Fruit fly (Drosophila melanogaster) whole organism, embryonic: ENCODE results near the gene CG11679.
A peak's percentile ranks its signal among the peaks of the same experiment; 100 is the strongest.

Experiments used
- Asciz ChIP-seq: fragments of 200-800 bp; sonication (Bioruptor generic); optimal IDR thresholded peaks from 2 replicates; lab custom pipeline; 2017; ENCODE audit warnings: missing biosample characterization, mild to moderate bottlenecking, missing genetic modification characterization, missing genetic modification reagents
- Bgb ChIP-seq: fragments of 200-800 bp; sonication (Bioruptor generic); IDR thresholded peaks from 2 replicates; pipeline ENCODE4 v1.3.6; 2022; ENCODE audit warnings: missing biosample characterization, missing genetic modification characterization; ENCODE audit not compliant: partially characterized antibody
- CG12942 ChIP-seq: fragments of 200-800 bp; sonication (Bioruptor generic); optimal IDR thresholded peaks from 3 replicates; lab custom pipeline; 2016; ENCODE audit warnings: missing biosample characterization, missing genetic modification characterization
- CG14441 ChIP-seq: fragments of 200-800 bp; sonication (Bioruptor generic); IDR thresholded peaks from 2 replicates; pipeline ENCODE4 v1.3.6; 2022; ENCODE audit warnings: missing biosample characterization, missing genetic modification characterization
- CG15269 ChIP-seq: fragments of 200-800 bp; sonication (Bioruptor generic); optimal IDR thresholded peaks from 2 replicates; lab custom pipeline; 2018; ENCODE audit warnings: missing biosample characterization, mild to moderate bottlenecking, missing genetic modification characterization, moderate library complexity
- CG16813 ChIP-seq: fragments of 200-800 bp; sonication (Bioruptor generic); IDR thresholded peaks from 3 replicates; pipeline ENCODE4 v1.3.6; 2022; ENCODE audit warnings: missing biosample characterization, missing genetic modification characterization; ENCODE audit not compliant: partially characterized antibody
- CG17361 ChIP-seq: fragments of 200-800 bp; sonication (Bioruptor generic); IDR thresholded peaks from 3 replicates; pipeline ENCODE4 v1.3.6; 2022; ENCODE audit warnings: missing biosample characterization, missing genetic modification characterization
- CG17912 ChIP-seq: fragments of 200-800 bp; sonication (Bioruptor generic); optimal IDR thresholded peaks from 2 replicates; lab custom pipeline; 2018; ENCODE audit warnings: missing biosample characterization, mild to moderate bottlenecking, missing genetic modification characterization
- CG18011 ChIP-seq: fragments of 200-800 bp; sonication (Bioruptor generic); optimal IDR thresholded peaks from 2 replicates; lab custom pipeline; 2017; ENCODE audit warnings: missing biosample characterization, missing genetic modification characterization, mild to moderate bottlenecking, moderate library complexity, missing genotype
- CG18262 ChIP-seq: fragments of 200-800 bp; optimal IDR thresholded peaks from 3 replicates; lab custom pipeline; 2019; ENCODE audit warnings: missing biosample characterization, mild to moderate bottlenecking, missing genetic modification characterization, moderate library complexity
- CG18619 ChIP-seq: fragments of 200-800 bp; sonication (Bioruptor generic); optimal IDR thresholded peaks from 3 replicates; lab custom pipeline; 2017; ENCODE audit warnings: missing biosample characterization, mild to moderate bottlenecking, missing genetic modification characterization
- CG2120 ChIP-seq: fragments of 200-800 bp; sonication (Bioruptor generic); optimal IDR thresholded peaks from 3 replicates; lab custom pipeline; 2016; ENCODE audit warnings: missing biosample characterization, missing genetic modification characterization
- CG2678 ChIP-seq: fragments of 200-800 bp; sonication (Bioruptor generic); optimal IDR thresholded peaks from 3 replicates; lab custom pipeline; 2019; ENCODE audit warnings: missing biosample characterization, mild to moderate bottlenecking, missing genetic modification characterization, moderate library complexity
- CG2712 ChIP-seq: fragments of 200-800 bp; optimal IDR thresholded peaks from 3 replicates; lab custom pipeline; 2019; ENCODE audit warnings: missing biosample characterization, mild to moderate bottlenecking, missing genetic modification characterization, moderate library complexity
- CG6689 ChIP-seq: fragments of 200-800 bp; sonication (Bioruptor generic); IDR thresholded peaks from 2 replicates; pipeline ENCODE4 v1.3.6; 2022; ENCODE audit warnings: missing biosample characterization, missing genetic modification characterization
- CG7839 ChIP-seq: fragments of 200-800 bp; sonication (Bioruptor generic); optimal IDR thresholded peaks from 3 replicates; lab custom pipeline; 2018; ENCODE audit warnings: missing biosample characterization, mild to moderate bottlenecking, missing genetic modification characterization, moderate library complexity
- CG8944 ChIP-seq: fragments of 200-800 bp; sonication (Bioruptor generic); optimal IDR thresholded peaks from 3 replicates; lab custom pipeline; 2016; ENCODE audit warnings: missing biosample characterization, missing genetic modification characterization
- CG9215 ChIP-seq: fragments of 200-800 bp; sonication (Bioruptor generic); IDR thresholded peaks from 2 replicates; pipeline ENCODE4 v1.3.6; 2022; ENCODE audit warnings: missing biosample characterization, missing genetic modification characterization
- Ets65A ChIP-seq: fragments of 200-800 bp; sonication (Bioruptor generic); peaks from one replicate; lab custom pipeline; 2016; ENCODE audit warnings: missing biosample characterization, missing genetic modification characterization
- Fer1 ChIP-seq: fragments of 200-800 bp; sonication (Bioruptor generic); optimal IDR thresholded peaks from 2 replicates; lab custom pipeline; 2017; ENCODE audit warnings: missing biosample characterization, mild to moderate bottlenecking, missing genetic modification characterization
- Fer3 ChIP-seq: fragments of 200-800 bp; sonication (Bioruptor generic); optimal IDR thresholded peaks from 2 replicates; lab custom pipeline; 2018; ENCODE audit warnings: missing biosample characterization, mild to moderate bottlenecking, missing genetic modification characterization, moderate library complexity
- HmgD ChIP-seq: fragments of 200-800 bp; sonication (Bioruptor generic); optimal IDR thresholded peaks from 3 replicates; lab custom pipeline; 2016; ENCODE audit warnings: missing biosample characterization, missing genetic modification characterization
- HmgZ ChIP-seq: fragments of 200-800 bp; sonication (Bioruptor generic); optimal IDR thresholded peaks from 2 replicates; lab custom pipeline; 2018; ENCODE audit warnings: missing biosample characterization, mild to moderate bottlenecking, missing genetic modification characterization
- MESR4 ChIP-seq: fragments of 200-800 bp; sonication (Bioruptor generic); optimal IDR thresholded peaks from 2 replicates; lab custom pipeline; 2018; ENCODE audit warnings: missing biosample characterization, mild to moderate bottlenecking, missing genetic modification characterization, moderate library complexity
- Myb ChIP-seq: fragments of 200-800 bp; sonication (Bioruptor generic); optimal IDR thresholded peaks from 2 replicates; lab custom pipeline; 2016; ENCODE audit warnings: missing biosample characterization, missing genetic modification characterization
- NC2α ChIP-seq: fragments of 200-800 bp; sonication (Bioruptor generic); optimal IDR thresholded peaks from 2 replicates; lab custom pipeline; 2016; ENCODE audit warnings: missing biosample characterization, missing genetic modification characterization
- NfI ChIP-seq: fragments of 200-800 bp; sonication (Bioruptor generic); optimal IDR thresholded peaks from 3 replicates; lab custom pipeline; 2018; ENCODE audit warnings: missing biosample characterization, mild to moderate bottlenecking, missing genetic modification characterization, moderate library complexity
- Ptx1 ChIP-seq: fragments of 200-800 bp; sonication (Bioruptor generic); IDR thresholded peaks from 2 replicates; pipeline ENCODE4 v1.3.6; 2022; ENCODE audit warnings: missing biosample characterization, missing genetic modification characterization
- Trl ChIP-seq, 3 experiments: fragments of >200 bp in 2 of 3; fragments of 200-800 bp in 1 of 3; sonication (Bioruptor generic) in 1 of 3; optimal IDR thresholded peaks; 2 replicates in 1 of 3; 3 replicates in 2 of 3; lab custom pipeline; 2016 to 2017; ENCODE audit warnings: missing biosample characterization in 1 of 3, missing genetic modification characterization in 1 of 3
- danr ChIP-seq: fragments of 200-800 bp; sonication (Bioruptor generic); IDR thresholded peaks from 2 replicates; pipeline ENCODE4 v1.3.6; 2022; ENCODE audit warnings: missing biosample characterization, missing genetic modification characterization
- exex ChIP-seq: fragments of 200-800 bp; sonication (Bioruptor generic); optimal IDR thresholded peaks from 4 replicates; lab custom pipeline; 2018; ENCODE audit warnings: missing biosample characterization, mild to moderate bottlenecking, missing genetic modification characterization, moderate library complexity
- ftz-f1 ChIP-seq: fragments of 200-800 bp; sonication (Bioruptor generic); optimal IDR thresholded peaks from 2 replicates; lab custom pipeline; 2016; ENCODE audit warnings: missing biosample characterization, missing genetic modification characterization
- gce ChIP-seq: fragments of 200-800 bp; sonication (Bioruptor generic); IDR thresholded peaks from 3 replicates; pipeline ENCODE4 v1.3.6; 2022; ENCODE audit warnings: missing biosample characterization, missing genetic modification characterization
- gem ChIP-seq: fragments of 200-800 bp; sonication (Bioruptor generic); optimal IDR thresholded peaks from 2 replicates; lab custom pipeline; 2019; ENCODE audit warnings: missing biosample characterization, mild to moderate bottlenecking, missing genetic modification characterization, moderate library complexity
- inv ChIP-seq: fragments of 200-800 bp; sonication (Bioruptor generic); IDR thresholded peaks from 2 replicates; pipeline ENCODE4 v1.3.6; 2022; ENCODE audit warnings: missing biosample characterization, missing genetic modification characterization; ENCODE audit not compliant: partially characterized antibody
- lilli ChIP-seq: fragments of 200-800 bp; sonication (Bioruptor generic); optimal IDR thresholded peaks from 3 replicates; lab custom pipeline; 2016; ENCODE audit warnings: missing biosample characterization, missing genetic modification characterization
- nerfin-1 ChIP-seq: fragments of 200-800 bp; sonication (Bioruptor generic); optimal IDR thresholded peaks from 3 replicates; lab custom pipeline; 2019; ENCODE audit warnings: missing biosample characterization, mild to moderate bottlenecking, missing genetic modification characterization, moderate library complexity
- pho ChIP-seq: fragments of 200-800 bp; sonication (Bioruptor generic); optimal IDR thresholded peaks from 2 replicates; lab custom pipeline; 2016; ENCODE audit warnings: missing biosample characterization, missing genetic modification characterization
- phol ChIP-seq: fragments of 200-800 bp; sonication (Bioruptor generic); optimal IDR thresholded peaks from 3 replicates; lab custom pipeline; 2018; ENCODE audit warnings: missing biosample characterization, mild to moderate bottlenecking, missing genetic modification characterization, moderate library complexity
- prd ChIP-seq, 3 experiments: fragments of >200 bp in 2 of 3; fragments of 200-800 bp in 1 of 3; sonication (Bioruptor generic) in 1 of 3; optimal IDR thresholded peaks in 2 of 3; IDR thresholded peaks in 1 of 3; 2 replicates in 2 of 3; 3 replicates in 1 of 3; pipeline versions ENCODE4 v1.3.6 to Lab custom; 2017 to 2022; ENCODE audit warnings: missing biosample characterization in 1 of 3, missing genetic modification characterization in 1 of 3
- row ChIP-seq: fragments of 200-800 bp; sonication (Bioruptor generic); IDR thresholded peaks from 3 replicates; pipeline ENCODE4 v1.3.6; 2022; ENCODE audit warnings: missing biosample characterization, missing genetic modification characterization
- scrt ChIP-seq: fragments of 200-800 bp; sonication (Bioruptor generic); optimal IDR thresholded peaks from 2 replicates; lab custom pipeline; 2018; ENCODE audit warnings: missing biosample characterization, mild to moderate bottlenecking, missing genetic modification characterization, moderate library complexity
- ssp ChIP-seq: fragments of 200-800 bp; sonication (Bioruptor generic); IDR thresholded peaks from 2 replicates; pipeline ENCODE4 v1.3.6; 2022; ENCODE audit warnings: missing biosample characterization, missing genetic modification characterization
- tin ChIP-seq: fragments of 200-800 bp; sonication (Bioruptor generic); optimal IDR thresholded peaks from 3 replicates; lab custom pipeline; 2016; ENCODE audit warnings: missing biosample characterization, missing genetic modification characterization
- vnd ChIP-seq: fragments of 200-800 bp; sonication (Bioruptor generic); IDR thresholded peaks from 3 replicates; pipeline ENCODE4 v1.3.6; 2022; ENCODE audit warnings: missing biosample characterization, missing genetic modification characterization; ENCODE audit not compliant: partially characterized antibody
- zen2 ChIP-seq: fragments of 200-800 bp; sonication (Bioruptor generic); IDR thresholded peaks from 3 replicates; pipeline ENCODE4 v1.3.6; 2022; ENCODE audit warnings: missing biosample characterization, missing genetic modification characterization; ENCODE audit not compliant: partially characterized antibody
- zfh2 ChIP-seq: fragments of 200-800 bp; sonication (Bioruptor generic); optimal IDR thresholded peaks from 2 replicates; lab custom pipeline; 2016; ENCODE audit warnings: missing biosample characterization, missing genetic modification characterization

The CG11679 gene

DNA sequence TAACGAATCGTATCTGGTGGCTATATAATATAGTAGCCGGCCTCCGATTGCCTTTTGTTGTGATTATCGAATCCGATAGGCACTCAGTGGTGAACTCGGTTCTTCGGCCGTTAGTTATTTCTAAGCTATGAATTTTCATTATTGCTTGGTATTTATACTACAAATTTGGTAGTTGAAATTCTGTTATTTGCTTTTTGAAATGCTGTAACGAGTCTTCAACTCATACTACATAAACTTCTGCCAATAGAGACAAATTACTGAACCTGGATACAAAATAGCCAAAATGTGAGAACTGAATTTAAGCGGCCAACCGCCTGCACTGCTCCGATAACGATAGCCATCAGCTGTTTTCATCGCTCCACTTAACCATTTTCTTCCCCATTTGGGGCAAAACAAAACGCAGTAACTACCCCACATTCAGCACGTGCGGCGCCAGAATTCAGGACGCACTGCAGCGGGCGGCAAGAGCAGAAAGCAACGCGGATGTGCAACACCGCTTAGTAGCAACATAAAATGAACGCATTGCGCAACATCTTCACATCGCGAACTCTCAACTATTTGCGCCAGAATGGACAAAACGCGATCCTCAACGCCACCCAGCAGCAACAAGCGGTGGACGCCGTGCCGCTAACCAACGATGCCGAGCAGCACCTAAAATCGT, at the start of gene CG11679, which contains the start of gene CG8206 (continued):
- TF ChIP-seq CG2678 (tag; lab: Kevin White, UChicago) = peak; percentile 60
- TF ChIP-seq CG15269 (tag; lab: Kevin White, UChicago) = peak; percentile 32
- TF ChIP-seq gce (GFP tag; lab: Robert Waterston, UW) = no peak
- TF ChIP-seq CG2712 = peak; percentile 42
- TF ChIP-seq CG18619 (GFP tag; lab: Kevin White, UChicago) = peak; percentile 9
- peak; percentile 46 for TF ChIP-seq HmgD (GFP tag; lab: Kevin White, UChicago)
- TF ChIP-seq CG8944 (GFP tag; lab: Kevin White, UChicago) = peak; percentile 67
- TF ChIP-seq inv (GFP tag; lab: Robert Waterston, UW) = peak; percentile 36; the same call in 1 of the 2 replicates
- TF ChIP-seq CG7839 = peak; percentile 49
- peak; percentile 55 for TF ChIP-seq phol (tag; lab: Kevin White, UChicago)
- peak; percentile 76 for TF ChIP-seq MESR4 (GFP tag; lab: Kevin White, UChicago)
- peak; percentile 18 for TF ChIP-seq CG12942 (GFP tag; lab: Kevin White, UChicago)
- TF ChIP-seq NC2α (GFP tag; lab: Kevin White, UChicago) = no peak
- TF ChIP-seq pho (GFP tag; lab: Kevin White, UChicago) = peak; percentile 18
- TF ChIP-seq CG17361 (GFP tag; lab: Robert Waterston, UW) = peak; percentile 49; the same call in 2 of the 3 replicates
- TF ChIP-seq HmgZ (tag; lab: Kevin White, UChicago) = peak; percentile 57
- peak; percentile 83 for TF ChIP-seq Myb (GFP tag; lab: Kevin White, UChicago)
- peak; percentile 29 for TF ChIP-seq CG18262 (tag; lab: Kevin White, UChicago)
- peak; percentile 56 for TF ChIP-seq CG9215 (GFP tag; lab: Robert Waterston, UW)
- TF ChIP-seq CG6689 (GFP tag; lab: Robert Waterston, UW) = peak; percentile 55
- TF ChIP-seq zen2 (GFP tag; lab: Robert Waterston, UW) = no peak
- TF ChIP-seq nerfin-1 (tag; lab: Kevin White, UChicago) = peak; percentile 8
- no peak for TF ChIP-seq Trl (optimal IDR thresholded peaks at IDR 0.05; lab: Kevin White, UChicago)
- peak; percentile 23 for TF ChIP-seq Trl (GFP tag; optimal IDR thresholded peaks at IDR 0.05; lab: Kevin White, UChicago)
- TF ChIP-seq tin = peak; percentile 6
- TF ChIP-seq exex (tag; lab: Kevin White, UChicago) = peak; percentile 26
- TF ChIP-seq Fer3 (tag; lab: Kevin White, UChicago) = peak; percentile 3
- no peak for TF ChIP-seq Asciz (GFP tag; lab: Kevin White, UChicago)
- TF ChIP-seq vnd = 0 out of 3 replicates have a peak, but pooled peaks have one; percentile 47
- peak; percentile 34; the same call in 1 of the 2 replicates for TF ChIP-seq Bgb (GFP tag; lab: Robert Waterston, UW)
- peak; percentile 36 for TF ChIP-seq Fer1 (GFP tag; lab: Kevin White, UChicago)
- TF ChIP-seq ssp = peak; percentile 30; the same call in 1 of the 2 replicates
- TF ChIP-seq danr (GFP tag; lab: Robert Waterston, UW) = no peak
- peak; percentile 39; the same call in 2 of the 3 replicates for TF ChIP-seq CG16813 (GFP tag; lab: Robert Waterston, UW)
- TF ChIP-seq gem = peak; percentile 53
- TF ChIP-seq ftz-f1 (GFP tag; lab: Kevin White, UChicago) = no peak
- TF ChIP-seq zfh2 (GFP tag; lab: Kevin White, UChicago) = peak; percentile 47
- peak; percentile 45; the same call in 1 of the 2 replicates for TF ChIP-seq CG14441 (GFP tag; lab: Robert Waterston, UW)
- TF ChIP-seq NfI = peak; percentile 39
- peak; percentile 66 for TF ChIP-seq CG2120 (GFP tag; lab: Kevin White, UChicago)
- TF ChIP-seq prd (optimal IDR thresholded peaks at IDR 0.05; lab: Kevin White, UChicago) = no peak
- TF ChIP-seq prd (GFP tag; IDR thresholded peaks at IDR 0.05; lab: Robert Waterston, UW) = peak; percentile 47; the same call in 1 of the 3 replicates
- TF ChIP-seq Ets65A = peak; percentile 52
- peak; percentile 27 for TF ChIP-seq scrt (GFP tag; lab: Kevin White, UChicago)
- peak; percentile 60 for TF ChIP-seq lilli
- TF ChIP-seq CG17912 (GFP tag; lab: Kevin White, UChicago) = peak; percentile 9
- TF ChIP-seq CG18011 (GFP tag; lab: Kevin White, UChicago) = no peak
- peak; percentile 89 for TF ChIP-seq row (GFP tag; lab: Robert Waterston, UW)
- TF ChIP-seq Ptx1 (GFP tag; lab: Robert Waterston, UW) = peak; percentile 40; the same call in 1 of the 2 replicates
